Fruit fly (Drosophila melanogaster) whole organism, pupa: ENCODE data around the gene CG15356.

Experiments
- CG10348 ChIP-seq: fragments of 200-800 bp; sonication (Bioruptor generic); IDR thresholded peaks from 2 replicates; pipeline ENCODE4 v1.3.6; 2022; ENCODE audit warnings: missing biosample characterization, missing genetic modification characterization
- CG15710 ChIP-seq: fragments of 200-800 bp; sonication (Bioruptor generic); optimal IDR thresholded peaks from 2 replicates; lab custom pipeline; 2018; ENCODE audit warnings: missing biosample characterization, mild to moderate bottlenecking, missing genetic modification characterization, moderate library complexity
- CG17806 ChIP-seq: fragments of 200-800 bp; sonication (Bioruptor generic); optimal IDR thresholded peaks from 2 replicates; lab custom pipeline; 2018; ENCODE audit warnings: missing biosample characterization, mild to moderate bottlenecking, missing genetic modification characterization, moderate library complexity
- CG32121 ChIP-seq: fragments of 200-800 bp; sonication (Bioruptor generic); IDR thresholded peaks from 2 replicates; pipeline ENCODE4 v1.3.6; 2022; ENCODE audit warnings: missing biosample characterization, missing genetic modification characterization
- CG34367 ChIP-seq: fragments of 200-800 bp; sonication (Bioruptor generic); optimal IDR thresholded peaks from 2 replicates; lab custom pipeline; 2018; ENCODE audit warnings: missing biosample characterization, mild to moderate bottlenecking, missing genetic modification characterization
- CG4496 ChIP-seq: fragments of 200-800 bp; sonication (Bioruptor generic); IDR thresholded peaks from 3 replicates; pipeline ENCODE4 v1.3.6; 2022; ENCODE audit warnings: missing biosample characterization, missing genetic modification characterization
- CG8159 ChIP-seq: fragments of 200-800 bp; sonication (Bioruptor generic); optimal IDR thresholded peaks from 3 replicates; lab custom pipeline; 2018; ENCODE audit warnings: missing biosample characterization, mild to moderate bottlenecking, missing genetic modification characterization, moderate library complexity
- D1 ChIP-seq: fragments of 200-800 bp; sonication (Bioruptor generic); optimal IDR thresholded peaks from 2 replicates; lab custom pipeline; 2018; ENCODE audit warnings: missing biosample characterization, mild to moderate bottlenecking, missing genetic modification characterization, moderate library complexity
- Ets98B ChIP-seq: fragments of 200-800 bp; sonication (Bioruptor generic); IDR thresholded peaks from 2 replicates; pipeline ENCODE4 v1.3.6; 2022; ENCODE audit warnings: missing biosample characterization, missing genetic modification characterization
- Pif1B ChIP-seq: fragments of 200-800 bp; sonication (Bioruptor generic); optimal IDR thresholded peaks from 3 replicates; lab custom pipeline; 2016; ENCODE audit warnings: missing biosample characterization, missing genetic modification characterization
- fd96Ca ChIP-seq: fragments of 200-800 bp; sonication (Bioruptor generic); IDR thresholded peaks from 3 replicates; pipeline ENCODE4 v1.3.6; 2022; ENCODE audit warnings: missing biosample characterization, missing genetic modification characterization
- rn ChIP-seq: fragments of 200-800 bp; sonication (Bioruptor generic); IDR thresholded peaks from 2 replicates; pipeline ENCODE4 v1.3.6; 2022; ENCODE audit warnings: missing biosample characterization, missing genetic modification characterization

dm6 chr2L:1980708-1981339 is at the start of gene CG15356, which contains the start of gene CG15362:
- TF ChIP-seq fd96Ca (GFP tag; lab: Robert Waterston, UW) = no peak
- no peak for TF ChIP-seq CG10348 (GFP tag; lab: Robert Waterston, UW)
- no peak for TF ChIP-seq D1 (tag; lab: Kevin White, UChicago)
- TF ChIP-seq CG17806 (tag; lab: Kevin White, UChicago) = peak; percentile 27
- no peak for TF ChIP-seq Pif1B (GFP tag; lab: Kevin White, UChicago)
- peak; percentile 59; the same call in 2 of the 3 replicates for TF ChIP-seq CG4496 (GFP tag; lab: Robert Waterston, UW)
- no peak for TF ChIP-seq CG32121 (GFP tag; lab: Robert Waterston, UW)
- no peak for TF ChIP-seq CG34367 (tag; lab: Kevin White, UChicago)
- no peak for TF ChIP-seq Ets98B (GFP tag; lab: Robert Waterston, UW)
- no peak for TF ChIP-seq CG15710 (tag; lab: Kevin White, UChicago)
- no peak for TF ChIP-seq CG8159 (tag; lab: Kevin White, UChicago)
- no peak for TF ChIP-seq rn (GFP tag; lab: Robert Waterston, UW)
